1 fruit fly cellular context compared by ENCODE assay signal in genomic region chrX:8091017-8091620, dm6.
A peak's percentile ranks its signal among the peaks of the same experiment; 100 is the strongest.
TF ChIP-seq lines count a peak whose summit lies in the region.

No protein-coding gene starts in this region.

TF ChIP-seq in whole organism, embryonic, 481 proteins besides CTCF, POLR2A, EP300 and RAD21 (continued from another document and continues in another):
- peak; percentile 99 for TF ChIP-seq sob (GFP tag; IDR thresholded peaks at IDR 0.05; lab: Robert Waterston, UW)
- TF ChIP-seq CG3065 (GFP tag; optimal IDR thresholded peaks at IDR 0.05; lab: Kevin White, UChicago), result peak; percentile 87
- peak; percentile 89 for TF ChIP-seq CG8359 (GFP tag; optimal IDR thresholded peaks at IDR 0.05; lab: Kevin White, UChicago; ENCODE audit: borderline replicate concordance)
- TF ChIP-seq CG9817 (tag; optimal IDR thresholded peaks at IDR 0.05; lab: Kevin White, UChicago), result peak; percentile 90
- TF ChIP-seq sim (GFP tag; IDR thresholded peaks at IDR 0.05; lab: Robert Waterston, UW), result peak; percentile 97
- peak; percentile 95 for TF ChIP-seq CG17361 (GFP tag; IDR thresholded peaks at IDR 0.05; lab: Robert Waterston, UW)
- peak; percentile 87 for TF ChIP-seq tio (GFP tag; optimal IDR thresholded peaks at IDR 0.05; lab: Kevin White, UChicago)
- TF ChIP-seq ewg (GFP tag; optimal IDR thresholded peaks at IDR 0.05; lab: Kevin White, UChicago), result peak; percentile 93
- TF ChIP-seq eyg (GFP tag; optimal IDR thresholded peaks at IDR 0.05; lab: Kevin White, UChicago), result peak; percentile 57
- TF ChIP-seq CG2116 (GFP tag; optimal IDR thresholded peaks at IDR 0.05; lab: Kevin White, UChicago), result peak; percentile 75
- no peak for TF ChIP-seq usp (GFP tag; optimal IDR thresholded peaks at IDR 0.05; lab: Kevin White, UChicago)
- TF ChIP-seq CG17568 (GFP tag; optimal IDR thresholded peaks at IDR 0.05; lab: Kevin White, UChicago), result peak; percentile 96
- TF ChIP-seq peb (GFP tag; IDR thresholded peaks at IDR 0.05; lab: Robert Waterston, UW), result peak; percentile 96
- peak; percentile 94 for TF ChIP-seq fd3F (GFP tag; optimal IDR thresholded peaks at IDR 0.05; lab: Kevin White, UChicago)
- peak; percentile 87 for TF ChIP-seq E2f2 (GFP tag; IDR thresholded peaks at IDR 0.05; lab: Robert Waterston, UW)
- TF ChIP-seq lbe (GFP tag; optimal IDR thresholded peaks at IDR 0.05; lab: Kevin White, UChicago), result peak; percentile 90
- peak; percentile 90 for TF ChIP-seq cato (GFP tag; optimal IDR thresholded peaks at IDR 0.05; lab: Kevin White, UChicago; ENCODE audit: borderline replicate concordance)
- TF ChIP-seq CG9215 (GFP tag; IDR thresholded peaks at IDR 0.05; lab: Robert Waterston, UW), result peak; percentile 94
- peak; percentile 93 for TF ChIP-seq CG15514 (GFP tag; optimal IDR thresholded peaks at IDR 0.05; lab: Kevin White, UChicago)
- TF ChIP-seq CG4854 (GFP tag; optimal IDR thresholded peaks at IDR 0.05; lab: Kevin White, UChicago), result peak; percentile 91
- TF ChIP-seq CG7745 (tag; optimal IDR thresholded peaks at IDR 0.05; lab: Kevin White, UChicago), result peak; percentile 7
- TF ChIP-seq CG9727 (GFP tag; optimal IDR thresholded peaks at IDR 0.05; lab: Kevin White, UChicago), result peak; percentile 96
- TF ChIP-seq CG7928 (GFP tag; optimal IDR thresholded peaks at IDR 0.05; lab: Kevin White, UChicago), result peak; percentile 80
- TF ChIP-seq ara (GFP tag; IDR thresholded peaks at IDR 0.05; lab: Robert Waterston, UW), result peak; percentile 98
- peak; percentile 97 for TF ChIP-seq HHEX (GFP tag; optimal IDR thresholded peaks at IDR 0.05; lab: Kevin White, UChicago)
- TF ChIP-seq CG10321 (GFP tag; IDR thresholded peaks at IDR 0.05; lab: Robert Waterston, UW), result peak; percentile 86
- peak; percentile 95 for TF ChIP-seq croc (GFP tag; conservative IDR thresholded peaks at IDR 0.05; lab: Robert Waterston, UW)
- TF ChIP-seq Sox102F (GFP tag; optimal IDR thresholded peaks at IDR 0.05; lab: Kevin White, UChicago), result peak; percentile 97
- TF ChIP-seq Stat92E (GFP tag; optimal IDR thresholded peaks at IDR 0.05; lab: Kevin White, UChicago), result peak in 1 of 3 experiments; percentile 66
- peak; percentile 97 for TF ChIP-seq bowl (GFP tag; IDR thresholded peaks at IDR 0.05; lab: Robert Waterston, UW)
- peak; percentile 99 for TF ChIP-seq CG32532 (GFP tag; IDR thresholded peaks at IDR 0.05; lab: Robert Waterston, UW)
- TF ChIP-seq CHES-1-like (GFP tag; optimal IDR thresholded peaks at IDR 0.05; lab: Kevin White, UChicago), result peak; percentile 84
- peak; percentile 92 for TF ChIP-seq gcm (GFP tag; optimal IDR thresholded peaks at IDR 0.05; lab: Kevin White, UChicago)
- peak; percentile 70 for TF ChIP-seq dm (GFP tag; optimal IDR thresholded peaks at IDR 0.05; lab: Kevin White, UChicago)
- TF ChIP-seq lmd (GFP tag; IDR thresholded peaks at IDR 0.05; lab: Robert Waterston, UW), result peak; percentile 98
- peak; percentile 98 for TF ChIP-seq esg (GFP tag; conservative IDR thresholded peaks at IDR 0.05; lab: Robert Waterston, UW)
- TF ChIP-seq CG2199 (GFP tag; IDR thresholded peaks at IDR 0.05; lab: Robert Waterston, UW), result peak; percentile 98
- 0 out of 2 replicates have a peak, but pooled peaks have one; percentile 8 for TF ChIP-seq tna (GFP tag; IDR thresholded peaks at IDR 0.05; lab: Robert Waterston, UW; ENCODE audit: partially characterized antibody)
- TF ChIP-seq C15 (GFP tag; IDR thresholded peaks at IDR 0.05; lab: Robert Waterston, UW), result peak; percentile 96
- peak; percentile 99 for TF ChIP-seq vvl (GFP tag; IDR thresholded peaks at IDR 0.05; lab: Robert Waterston, UW)
- no peak for TF ChIP-seq Elba2 (GFP tag; optimal IDR thresholded peaks at IDR 0.05; lab: Kevin White, UChicago)
- peak; percentile 90 for TF ChIP-seq MTF-1 (GFP tag; optimal IDR thresholded peaks at IDR 0.05; lab: Kevin White, UChicago; ENCODE audit: borderline replicate concordance)
- peak; percentile 88 for TF ChIP-seq Spps (tag; optimal IDR thresholded peaks at IDR 0.05; lab: Kevin White, UChicago)
- TF ChIP-seq CG5180 (GFP tag; optimal IDR thresholded peaks at IDR 0.05; lab: Kevin White, UChicago), result peak; percentile 88
- peak; percentile 97 for TF ChIP-seq CG6813 (GFP tag; optimal IDR thresholded peaks at IDR 0.05; lab: Kevin White, UChicago)
- no peak for TF ChIP-seq sc (optimal IDR thresholded peaks at IDR 0.05; lab: Kevin White, UChicago)
- TF ChIP-seq sc (GFP tag; optimal IDR thresholded peaks at IDR 0.05; lab: Kevin White, UChicago), result peak; percentile 93
- TF ChIP-seq CG4404 (GFP tag; IDR thresholded peaks at IDR 0.05; lab: Robert Waterston, UW), result peak; percentile 87
- peak; percentile 91 for TF ChIP-seq D19A (tag; optimal IDR thresholded peaks at IDR 0.05; lab: Kevin White, UChicago)
- TF ChIP-seq GATAe (GFP tag; conservative IDR thresholded peaks at IDR 0.05; lab: Robert Waterston, UW), result peak; percentile 92
- peak; percentile 96 for TF ChIP-seq NfI (GFP tag; optimal IDR thresholded peaks at IDR 0.05; lab: Kevin White, UChicago)
- peak; percentile 52 for TF ChIP-seq pb (GFP tag; optimal IDR thresholded peaks at IDR 0.05; lab: Kevin White, UChicago)
- peak; percentile 72 for TF ChIP-seq Dip2 (GFP tag; IDR thresholded peaks at IDR 0.05; lab: Robert Waterston, UW)
- TF ChIP-seq Gug (GFP tag; IDR thresholded peaks at IDR 0.05; lab: Robert Waterston, UW), result peak; percentile 96
- TF ChIP-seq zfh1 (GFP tag; IDR thresholded peaks at IDR 0.05; lab: Robert Waterston, UW), result peak; percentile 99
- peak; percentile 96 for TF ChIP-seq HmgZ (tag; optimal IDR thresholded peaks at IDR 0.05; lab: Kevin White, UChicago)
- TF ChIP-seq CG13296 (GFP tag; optimal IDR thresholded peaks at IDR 0.05; lab: Kevin White, UChicago), result peak; percentile 97
- TF ChIP-seq chn (GFP tag; optimal IDR thresholded peaks at IDR 0.05; lab: Kevin White, UChicago), result peak; percentile 89
- TF ChIP-seq Aef1 (GFP tag; IDR thresholded peaks at IDR 0.05; lab: Robert Waterston, UW), result peak; percentile 98
- TF ChIP-seq exex (tag; optimal IDR thresholded peaks at IDR 0.05; lab: Kevin White, UChicago), result peak; percentile 81
- TF ChIP-seq Hr51 (GFP tag; optimal IDR thresholded peaks at IDR 0.05; lab: Kevin White, UChicago), result peak; percentile 88 to 97
- TF ChIP-seq so (GFP tag; IDR thresholded peaks at IDR 0.05; lab: Robert Waterston, UW), result peak; percentile 99
- peak; percentile 67 for TF ChIP-seq TFAM (GFP tag; optimal IDR thresholded peaks at IDR 0.05; lab: Kevin White, UChicago)
- TF ChIP-seq Kr (GFP tag; optimal IDR thresholded peaks at IDR 0.05; lab: Kevin White, UChicago), result no peak
- peak; percentile 96 for TF ChIP-seq Hand (GFP tag; optimal IDR thresholded peaks at IDR 0.05; lab: Kevin White, UChicago)
- TF ChIP-seq CG1233 (GFP tag; optimal IDR thresholded peaks at IDR 0.05; lab: Kevin White, UChicago), result peak; percentile 94
- peak; percentile 75 for TF ChIP-seq crc (GFP tag; optimal IDR thresholded peaks at IDR 0.05; lab: Kevin White, UChicago)
- TF ChIP-seq H15 (GFP tag; IDR thresholded peaks at IDR 0.05; lab: Robert Waterston, UW), result peak; percentile 98
- peak; percentile 89 for TF ChIP-seq CG10274 (GFP tag; optimal IDR thresholded peaks at IDR 0.05; lab: Kevin White, UChicago)
- peak; percentile 96 for TF ChIP-seq CG11093 (GFP tag; IDR thresholded peaks at IDR 0.05; lab: Robert Waterston, UW)
- peak; percentile 97 for TF ChIP-seq bcd (GFP tag; optimal IDR thresholded peaks at IDR 0.05; lab: Kevin White, UChicago)
- TF ChIP-seq yki (optimal IDR thresholded peaks at IDR 0.05; lab: Kevin White, UChicago), result peak; percentile 5
- peak; percentile 98 for TF ChIP-seq CG6689 (GFP tag; IDR thresholded peaks at IDR 0.05; lab: Robert Waterston, UW)
- TF ChIP-seq Bdp1 (GFP tag; optimal IDR thresholded peaks at IDR 0.05; lab: Kevin White, UChicago), result peak; percentile 79
- peak; percentile 92 for TF ChIP-seq CG2202 (tag; optimal IDR thresholded peaks at IDR 0.05; lab: Kevin White, UChicago)
- peak; percentile 91 for TF ChIP-seq CG15601 (tag; optimal IDR thresholded peaks at IDR 0.05; lab: Kevin White, UChicago)
- peak in 1 of 2 experiments; percentile 97 for TF ChIP-seq eve (GFP tag; optimal IDR thresholded peaks at IDR 0.05; lab: Kevin White, UChicago)
- TF ChIP-seq z (GFP tag; IDR thresholded peaks at IDR 0.05; lab: Robert Waterston, UW), result peak; percentile 76
- peak; percentile 98 for TF ChIP-seq ap (GFP tag; IDR thresholded peaks at IDR 0.05; lab: Robert Waterston, UW)
- TF ChIP-seq CG7556 (GFP tag; optimal IDR thresholded peaks at IDR 0.05; lab: Kevin White, UChicago), result peak; percentile 97
- 0 out of 2 replicates have a peak, but pooled peaks have one; percentile 24 for TF ChIP-seq unc-4 (GFP tag; IDR thresholded peaks at IDR 0.05; lab: Robert Waterston, UW; ENCODE audit: partially characterized antibody)
- peak; percentile 74 for TF ChIP-seq slp2 (GFP tag; optimal IDR thresholded peaks at IDR 0.05; lab: Kevin White, UChicago)
- TF ChIP-seq CG9609 (GFP tag; optimal IDR thresholded peaks at IDR 0.05; lab: Kevin White, UChicago), result peak; percentile 87
- TF ChIP-seq CG9876 (GFP tag; optimal IDR thresholded peaks at IDR 0.05; lab: Kevin White, UChicago), result peak; percentile 50
- TF ChIP-seq CG31365 (tag; optimal IDR thresholded peaks at IDR 0.05; lab: Kevin White, UChicago), result peak; percentile 88
- peak; percentile 88 for TF ChIP-seq CG9437 (GFP tag; optimal IDR thresholded peaks at IDR 0.05; lab: Kevin White, UChicago)
- peak; percentile 98 for TF ChIP-seq gem (tag; optimal IDR thresholded peaks at IDR 0.05; lab: Kevin White, UChicago)
- TF ChIP-seq CG18262 (tag; optimal IDR thresholded peaks at IDR 0.05; lab: Kevin White, UChicago), result peak; percentile 94
- TF ChIP-seq zen2 (GFP tag; IDR thresholded peaks at IDR 0.05; lab: Robert Waterston, UW; ENCODE audit: partially characterized antibody), result no peak
- TF ChIP-seq CG10366 (GFP tag; IDR thresholded peaks at IDR 0.05; lab: Robert Waterston, UW), result peak; percentile 99
- peak; percentile 99 for TF ChIP-seq HLH3B (GFP tag; IDR thresholded peaks at IDR 0.05; lab: Robert Waterston, UW)
- no peak for TF ChIP-seq br (optimal IDR thresholded peaks at IDR 0.05; lab: Kevin White, UChicago)
- peak; percentile 98 for TF ChIP-seq MBD-R2 (GFP tag; IDR thresholded peaks at IDR 0.05; lab: Robert Waterston, UW)
- TF ChIP-seq D (optimal IDR thresholded peaks at IDR 0.05; lab: Kevin White, UChicago), result no peak
- peak; percentile 93 for TF ChIP-seq D (GFP tag; optimal IDR thresholded peaks at IDR 0.05; lab: Kevin White, UChicago)
- TF ChIP-seq Doc3 (GFP tag; IDR thresholded peaks at IDR 0.05; lab: Robert Waterston, UW; ENCODE audit: partially characterized antibody), result peak; percentile 53; the same call in 2 of the 3 replicates
- TF ChIP-seq Mad (GFP tag; optimal IDR thresholded peaks at IDR 0.05; lab: Kevin White, UChicago), result peak; percentile 92
- TF ChIP-seq CG33557 (GFP tag; optimal IDR thresholded peaks at IDR 0.05; lab: Kevin White, UChicago), result peak; percentile 68
- peak; percentile 78 for TF ChIP-seq Side (GFP tag; optimal IDR thresholded peaks at IDR 0.05; lab: Kevin White, UChicago)
- TF ChIP-seq CG12299 (tag; optimal IDR thresholded peaks at IDR 0.05; lab: Kevin White, UChicago), result peak; percentile 93
- TF ChIP-seq CG11398 (GFP tag; optimal IDR thresholded peaks at IDR 0.05; lab: Kevin White, UChicago), result peak; percentile 37
- peak; percentile 91 for TF ChIP-seq CG1647 (GFP tag; optimal IDR thresholded peaks at IDR 0.05; lab: Kevin White, UChicago)
- TF ChIP-seq CG10654 (GFP tag; optimal IDR thresholded peaks at IDR 0.05; lab: Kevin White, UChicago), result peak; percentile 91
- TF ChIP-seq crp (GFP tag; optimal IDR thresholded peaks at IDR 0.05; lab: Kevin White, UChicago), result peak in 1 of 2 experiments; percentile 71
- TF ChIP-seq CG13775 (GFP tag; optimal IDR thresholded peaks at IDR 0.05; lab: Kevin White, UChicago), result peak; percentile 94
- TF ChIP-seq mld (GFP tag; IDR thresholded peaks at IDR 0.05; lab: Robert Waterston, UW; ENCODE audit: partially characterized antibody), result no peak
- TF ChIP-seq aop (GFP tag; IDR thresholded peaks at IDR 0.05; lab: Robert Waterston, UW), result peak; percentile 94
- peak; percentile 99 for TF ChIP-seq Ada2b (GFP tag; IDR thresholded peaks at IDR 0.05; lab: Robert Waterston, UW)
- peak in 1 of 2 experiments; percentile 75 for TF ChIP-seq Hr78 (GFP tag; optimal IDR thresholded peaks at IDR 0.05; lab: Kevin White, UChicago)
- peak; percentile 87 for TF ChIP-seq bab2 (GFP tag; optimal IDR thresholded peaks at IDR 0.05; lab: Kevin White, UChicago)
- TF ChIP-seq PHDP (tag; optimal IDR thresholded peaks at IDR 0.05; lab: Kevin White, UChicago), result peak; percentile 97
- TF ChIP-seq CG33213 (GFP tag; optimal IDR thresholded peaks at IDR 0.05; lab: Kevin White, UChicago), result peak; percentile 86
- TF ChIP-seq CG13424 (tag; optimal IDR thresholded peaks at IDR 0.05; lab: Kevin White, UChicago), result peak; percentile 95
- peak; percentile 96 for TF ChIP-seq tap (tag; optimal IDR thresholded peaks at IDR 0.05; lab: Kevin White, UChicago)
- peak; percentile 97 for TF ChIP-seq dati (GFP tag; IDR thresholded peaks at IDR 0.05; lab: Robert Waterston, UW)
- peak; percentile 98 for TF ChIP-seq Dbx (GFP tag; IDR thresholded peaks at IDR 0.05; lab: Robert Waterston, UW)
- peak; percentile 83 for TF ChIP-seq CG12744 (GFP tag; optimal IDR thresholded peaks at IDR 0.05; lab: Kevin White, UChicago)
- peak; percentile 96 for TF ChIP-seq Ravus (GFP tag; IDR thresholded peaks at IDR 0.05; lab: Robert Waterston, UW)
- TF ChIP-seq Tbp (GFP tag; optimal IDR thresholded peaks at IDR 0.05; lab: Kevin White, UChicago), result no peak
- peak; percentile 98 for TF ChIP-seq sens (GFP tag; lab: Kevin White, UChicago)
- TF ChIP-seq gt (GFP tag; IDR thresholded peaks at IDR 0.05; lab: Robert Waterston, UW), result peak; percentile 87
- TF ChIP-seq ken (GFP tag; IDR thresholded peaks at IDR 0.05; lab: Robert Waterston, UW), result peak; percentile 99
- peak; percentile 42 for TF ChIP-seq CG9797 (GFP tag; optimal IDR thresholded peaks at IDR 0.05; lab: Kevin White, UChicago)
- peak; percentile 97 for TF ChIP-seq CG15269 (tag; optimal IDR thresholded peaks at IDR 0.05; lab: Kevin White, UChicago)
- peak; percentile 97 for TF ChIP-seq ATbp (GFP tag; optimal IDR thresholded peaks at IDR 0.05; lab: Kevin White, UChicago)
- peak; percentile 86 for TF ChIP-seq sd (tag; optimal IDR thresholded peaks at IDR 0.05; lab: Kevin White, UChicago)
- TF ChIP-seq bsh (GFP tag; optimal IDR thresholded peaks at IDR 0.05; lab: Kevin White, UChicago), result peak; percentile 91 to 97
- peak; percentile 80 for TF ChIP-seq pum (GFP tag; optimal IDR thresholded peaks at IDR 0.05; lab: Kevin White, UChicago)
- peak; percentile 99 for TF ChIP-seq ci (GFP tag; IDR thresholded peaks at IDR 0.05; lab: Robert Waterston, UW)
- peak; percentile 84 for TF ChIP-seq btn (GFP tag; optimal IDR thresholded peaks at IDR 0.05; lab: Kevin White, UChicago)
- TF ChIP-seq CG18764 (GFP tag; optimal IDR thresholded peaks at IDR 0.05; lab: Kevin White, UChicago), result peak; percentile 91
